Fruit fly (Drosophila melanogaster): ENCODE measurements around the gene CG13901.

The CG13901 gene

dm6 chr3L:818438-819138 is 19.0 kb downstream of the CG13901 start (continued):
- TF ChIP-seq CG32767 (GFP tag; IDR thresholded peaks at IDR 0.05) (no peak), bbx (GFP tag; IDR thresholded peaks at IDR 0.05; ENCODE audit: partially characterized antibody) (no peak), CG17802 (tag; optimal IDR thresholded peaks at IDR 0.05) (no peak), D19A (tag; optimal IDR thresholded peaks at IDR 0.05) (peak; percentile 18), CG2202 (tag; optimal IDR thresholded peaks at IDR 0.05) (no peak), sc (optimal IDR thresholded peaks at IDR 0.05) (no peak), sc (GFP tag; optimal IDR thresholded peaks at IDR 0.05) (no peak), CG3407 (GFP tag; optimal IDR thresholded peaks at IDR 0.05) (no peak), CG13296 (GFP tag; optimal IDR thresholded peaks at IDR 0.05) (no peak), Sox100B (GFP tag; optimal IDR thresholded peaks at IDR 0.05) (peak; percentile 33), wek (GFP tag; optimal IDR thresholded peaks at IDR 0.05) (no peak), dati (GFP tag; IDR thresholded peaks at IDR 0.05) (no peak), CG13624 (GFP tag; optimal IDR thresholded peaks at IDR 0.05) (no peak), run (tag; optimal IDR thresholded peaks at IDR 0.05) (no peak), Oli (tag; optimal IDR thresholded peaks at IDR 0.05) (peak; percentile 43), CG8089 (GFP tag; optimal IDR thresholded peaks at IDR 0.05) (no peak), CG10654 (GFP tag; optimal IDR thresholded peaks at IDR 0.05) (no peak), CG11456 (GFP tag; IDR thresholded peaks at IDR 0.05) (no peak), crol (GFP tag; IDR thresholded peaks at IDR 0.05) (no peak), zen2 (GFP tag; IDR thresholded peaks at IDR 0.05; ENCODE audit: partially characterized antibody) (no peak), tgo (GFP tag; IDR thresholded peaks at IDR 0.05) (peak; percentile 19; the same call in 2 of the 3 replicates), h (optimal IDR thresholded peaks at IDR 0.05) (no peak), CoRest (tag; optimal IDR thresholded peaks at IDR 0.05) (peak; percentile 37), ssp (GFP tag; IDR thresholded peaks at IDR 0.05) (no peak), sna (GFP tag; IDR thresholded peaks at IDR 0.05; ENCODE audit: partially characterized antibody) (no peak), repo (GFP tag; optimal IDR thresholded peaks at IDR 0.05) (no peak), nau (GFP tag; optimal IDR thresholded peaks at IDR 0.05) (no peak), CG13775 (GFP tag; optimal IDR thresholded peaks at IDR 0.05) (no peak), CG13287 (GFP tag; IDR thresholded peaks at IDR 0.05; ENCODE audit: partially characterized antibody) (no peak), Hmr (GFP tag; optimal IDR thresholded peaks at IDR 0.05) (no peak), fd96Cb (tag; optimal IDR thresholded peaks at IDR 0.05) (peak; percentile 13), trem (tag; optimal IDR thresholded peaks at IDR 0.05) (no peak), hbn (GFP tag; IDR thresholded peaks at IDR 0.05; ENCODE audit: partially characterized antibody) (no peak), jigr1 (GFP tag; IDR thresholded peaks at IDR 0.05) (no peak), Lpt (GFP tag; optimal IDR thresholded peaks at IDR 0.05) (no peak), bsh (GFP tag; optimal IDR thresholded peaks at IDR 0.05) (peak in 1 of 2 experiments; percentile 26), lbe (GFP tag; optimal IDR thresholded peaks at IDR 0.05) (no peak), salm (tag; optimal IDR thresholded peaks at IDR 0.05) (no peak), sisA (GFP tag; IDR thresholded peaks at IDR 0.05) (peak; percentile 12; the same call in 1 of the 2 replicates), dmrt99B (tag; optimal IDR thresholded peaks at IDR 0.05) (peak; percentile 61), Nf-YC (tag; optimal IDR thresholded peaks at IDR 0.05) (no peak), CG3726 (GFP tag; IDR thresholded peaks at IDR 0.05) (no peak), nmo (GFP tag; optimal IDR thresholded peaks at IDR 0.05) (no peak), peb (GFP tag; IDR thresholded peaks at IDR 0.05) (no peak), GATAe (GFP tag; conservative IDR thresholded peaks at IDR 0.05) (no peak), Poxn (GFP tag; IDR thresholded peaks at IDR 0.05) (no peak), CG2120 (GFP tag; optimal IDR thresholded peaks at IDR 0.05) (no peak), CG14050 (GFP tag; IDR thresholded peaks at IDR 0.05) (peak; percentile 48; the same call in 2 of the 3 replicates), Ets97D (GFP tag; optimal IDR thresholded peaks at IDR 0.05) (no peak), CG18011 (GFP tag; optimal IDR thresholded peaks at IDR 0.05) (no peak)

Measured in whole organism, embryonic.